Worm (Caenorhabditis elegans) whole organism, L3 larva: ENCODE results near the gene ugt-36.
A peak's percentile ranks its signal among the peaks of the same experiment; 100 is the strongest.

Source experiments
- R02D3.7 ChIP-seq: fragments of 150-350 bp; optimal IDR thresholded peaks from 2 replicates; lab custom pipeline; 2014; ENCODE audit warnings: missing biosample characterization, missing genetic modification characterization
- ZK546.5 ChIP-seq: sonication (generic microtip); optimal IDR thresholded peaks from 2 replicates; lab custom pipeline; 2017; ENCODE audit warnings: missing biosample characterization, missing genetic modification characterization
- aly-2 ChIP-seq: fragments of 150-350 bp; optimal IDR thresholded peaks from 2 replicates; lab custom pipeline; 2014; ENCODE audit warnings: missing biosample characterization, missing genetic modification characterization
- ceh-16 ChIP-seq: sonication (generic microtip); optimal IDR thresholded peaks from 2 replicates; lab custom pipeline; 2017; ENCODE audit warnings: missing biosample characterization, missing genetic modification characterization
- ceh-28 ChIP-seq: fragments of 150-350 bp; optimal IDR thresholded peaks from 2 replicates; lab custom pipeline; 2014; ENCODE audit warnings: missing biosample characterization, missing genetic modification reagents, missing genetic modification characterization
- ceh-82 ChIP-seq: fragments of 150-350 bp; optimal IDR thresholded peaks from 2 replicates; lab custom pipeline; 2014; ENCODE audit warnings: missing biosample characterization, missing genetic modification characterization
- ceh-9 ChIP-seq: sonication (generic microtip); optimal IDR thresholded peaks from 2 replicates; lab custom pipeline; 2018; ENCODE audit warnings: missing biosample characterization, missing genetic modification characterization
- egl-27 ChIP-seq: sonication (generic microtip); optimal IDR thresholded peaks from 4 replicates; lab custom pipeline; 2017; ENCODE audit warnings: missing biosample characterization, missing genetic modification reagents, missing genetic modification characterization
- egl-5 ChIP-seq: fragments of 150-350 bp; optimal IDR thresholded peaks from 2 replicates; lab custom pipeline; 2017; ENCODE audit warnings: missing biosample characterization, missing genetic modification reagents, missing genetic modification characterization, inconsistent platforms
- elt-2 ChIP-seq: sonication (generic microtip); optimal IDR thresholded peaks from 2 replicates; lab custom pipeline; 2016; ENCODE audit warnings: missing genetic modification reagents, mild to moderate bottlenecking, missing genetic modification characterization, missing compliant biosample characterization
- elt-3 ChIP-seq, 3 experiments: fragments of 150-350 bp in 1 of 3; sonication (generic microtip) in 2 of 3; optimal IDR thresholded peaks; 2 replicates in 2 of 3; 4 replicates in 1 of 3; lab custom pipeline; 2014 to 2017; ENCODE audit warnings: missing biosample characterization in 3 of 3, missing genetic modification characterization in 3 of 3
- eor-1 ChIP-seq, 2 experiments: fragments of 150-350 bp; optimal IDR thresholded peaks; 2 replicates each; lab custom pipeline; 2014 to 2018; ENCODE audit warnings: missing biosample characterization in 2 of 2, missing genetic modification characterization in 2 of 2
- fkh-10 ChIP-seq: sonication (generic microtip); optimal IDR thresholded peaks from 2 replicates; lab custom pipeline; 2017; ENCODE audit warnings: missing biosample characterization, missing genetic modification reagents, missing genetic modification characterization
- fkh-2 ChIP-seq: fragments of 150-350 bp; optimal IDR thresholded peaks from 2 replicates; lab custom pipeline; 2014; ENCODE audit warnings: missing biosample characterization, missing genetic modification reagents, missing genetic modification characterization
- fos-1 ChIP-seq: fragments of 150-350 bp; optimal IDR thresholded peaks from 2 replicates; lab custom pipeline; 2014; ENCODE audit warnings: missing biosample characterization, missing genetic modification characterization
- hmg-11 ChIP-seq: sonication (generic microtip); optimal IDR thresholded peaks from 2 replicates; lab custom pipeline; 2016; ENCODE audit warnings: missing genetic modification characterization, missing compliant biosample characterization
- lsy-12 ChIP-seq: sonication (generic microtip); optimal IDR thresholded peaks from 2 replicates; lab custom pipeline; 2016; ENCODE audit warnings: mild to moderate bottlenecking, missing genetic modification characterization, missing compliant biosample characterization
- mdl-1 ChIP-seq: fragments of 150-350 bp; optimal IDR thresholded peaks from 2 replicates; lab custom pipeline; 2014; ENCODE audit warnings: missing biosample characterization, missing genetic modification characterization
- nfya-1 ChIP-seq: sonication (generic microtip); optimal IDR thresholded peaks from 2 replicates; lab custom pipeline; 2017; ENCODE audit warnings: missing genetic modification characterization, mild to moderate bottlenecking, missing compliant biosample characterization, antibody characterized with exemption, moderate library complexity; ENCODE audit not compliant: insufficient read depth
- nhr-12 ChIP-seq: fragments of 150-350 bp; optimal IDR thresholded peaks from 2 replicates; lab custom pipeline; 2014; ENCODE audit warnings: missing biosample characterization, missing genetic modification characterization
- nhr-23 ChIP-seq: fragments of 150-350 bp; optimal IDR thresholded peaks from 2 replicates; lab custom pipeline; 2014; ENCODE audit warnings: missing biosample characterization, missing genetic modification reagents, missing genetic modification characterization
- nhr-237 ChIP-seq: fragments of 150-350 bp; optimal IDR thresholded peaks from 2 replicates; lab custom pipeline; 2014; ENCODE audit warnings: missing biosample characterization, missing genetic modification characterization
- nhr-28 ChIP-seq: fragments of 150-350 bp; optimal IDR thresholded peaks from 2 replicates; lab custom pipeline; 2014; ENCODE audit warnings: missing biosample characterization, missing genetic modification characterization
- nhr-67 ChIP-seq: fragments of 150-350 bp; optimal IDR thresholded peaks from 2 replicates; lab custom pipeline; 2014; ENCODE audit warnings: missing biosample characterization, missing genetic modification characterization
- pqm-1 ChIP-seq: fragments of 150-350 bp; optimal IDR thresholded peaks from 2 replicates; lab custom pipeline; 2017; ENCODE audit warnings: missing biosample characterization, missing genetic modification characterization, inconsistent platforms
- sea-2 ChIP-seq: fragments of 150-350 bp; sonication (generic microtip); optimal IDR thresholded peaks from 4 replicates; lab custom pipeline; 2014; ENCODE audit warnings: missing biosample characterization, missing genetic modification reagents, missing genetic modification characterization
- skn-1 ChIP-seq: fragments of 150-350 bp; optimal IDR thresholded peaks from 2 replicates; lab custom pipeline; 2014; ENCODE audit warnings: missing biosample characterization, missing genetic modification characterization
- unc-62 ChIP-seq: fragments of 150-350 bp; sonication (generic microtip); optimal IDR thresholded peaks from 4 replicates; lab custom pipeline; 2014; ENCODE audit warnings: missing biosample characterization, missing genetic modification reagents, missing genetic modification characterization
- zag-1 ChIP-seq: fragments of 150-350 bp; optimal IDR thresholded peaks from 2 replicates; lab custom pipeline; 2014; ENCODE audit warnings: missing biosample characterization, missing genetic modification characterization
- ztf-11 ChIP-seq: fragments of 150-350 bp; optimal IDR thresholded peaks from 2 replicates; lab custom pipeline; 2014; ENCODE audit warnings: missing biosample characterization, missing genetic modification characterization

ugt-36 gene

DNA sequence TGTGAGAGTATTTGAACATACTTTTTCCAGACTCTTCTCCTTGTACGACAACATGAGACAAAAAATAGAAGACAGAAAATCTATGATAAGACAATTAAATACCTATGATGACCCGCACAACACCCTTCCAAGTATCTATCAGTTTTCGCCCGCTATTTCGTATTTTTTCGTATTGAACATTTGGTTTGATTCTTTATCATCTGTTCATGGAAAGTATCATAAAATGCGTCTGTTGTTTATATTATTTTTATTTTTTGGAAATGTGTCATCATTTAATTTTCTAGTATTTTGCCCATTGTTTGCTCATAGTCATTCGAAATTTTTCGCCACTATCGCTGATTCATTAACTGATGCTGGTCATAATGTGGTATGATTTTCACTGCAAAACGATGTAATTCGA is 9.7 kb upstream of the ugt-36 start, which contains the start of gene ugt-39:
TSS of gene ugt-39 (plus strand) at position 54 of the 400 bp plus-strand sequence.
- TF ChIP-seq pqm-1 (tag; lab: Kevin White, UChicago): peak; percentile 69
- no peak for TF ChIP-seq unc-62 (GFP tag; lab: Kevin White, UChicago)
- TF ChIP-seq elt-2 (tag; lab: Kevin White, UChicago): peak; percentile 61
- TF ChIP-seq skn-1 (tag; lab: Kevin White, UChicago): peak; percentile 38

DNA sequence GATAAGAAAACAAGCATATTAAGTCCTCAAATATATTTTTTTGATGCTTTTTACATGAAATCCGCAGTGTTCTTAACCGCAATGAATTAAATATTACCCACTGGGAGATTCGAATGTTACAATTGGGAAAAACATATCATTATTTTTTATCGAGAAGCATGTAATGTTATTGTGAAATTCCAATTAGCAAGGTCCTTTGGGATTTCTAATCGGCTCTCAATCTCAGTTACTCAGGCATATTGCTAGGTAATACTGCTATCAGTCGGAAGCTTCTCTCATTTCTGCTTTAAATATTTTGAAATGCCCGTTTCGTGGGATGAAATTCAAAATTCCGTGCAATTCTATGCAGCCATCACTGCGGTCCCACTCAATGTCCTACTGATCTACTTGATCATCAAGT is 7.4 kb upstream of the ugt-36 start, which contains the start of gene str-204:
TSS of gene str-204 (plus strand) at position 301 of the 400 bp plus-strand sequence.
- TF ChIP-seq nhr-12 (no peak), ceh-82 (tag; lab: Kevin White, UChicago) (no peak), pqm-1 (tag; lab: Kevin White, UChicago) (no peak), lsy-12 (no peak), ZK546.5 (no peak), fkh-2 (tag; lab: Kevin White, UChicago) (no peak), nfya-1 (tag; lab: Kevin White, UChicago) (no peak), R02D3.7 (tag; lab: Kevin White, UChicago) (no peak), ceh-28 (tag; lab: Kevin White, UChicago) (no peak), fkh-10 (GFP tag; lab: Kevin White, UChicago) (no peak), elt-2 (tag; lab: Kevin White, UChicago) (no peak), unc-62 (GFP tag; lab: Kevin White, UChicago) (no peak), nhr-237 (tag; lab: Kevin White, UChicago) (no peak), aly-2 (no peak), nhr-28 (no peak), fos-1 (tag; lab: Kevin White, UChicago) (no peak), eor-1 (tag; optimal IDR thresholded peaks at IDR 0.05; lab: Kevin White, UChicago) (no peak)

DNA sequence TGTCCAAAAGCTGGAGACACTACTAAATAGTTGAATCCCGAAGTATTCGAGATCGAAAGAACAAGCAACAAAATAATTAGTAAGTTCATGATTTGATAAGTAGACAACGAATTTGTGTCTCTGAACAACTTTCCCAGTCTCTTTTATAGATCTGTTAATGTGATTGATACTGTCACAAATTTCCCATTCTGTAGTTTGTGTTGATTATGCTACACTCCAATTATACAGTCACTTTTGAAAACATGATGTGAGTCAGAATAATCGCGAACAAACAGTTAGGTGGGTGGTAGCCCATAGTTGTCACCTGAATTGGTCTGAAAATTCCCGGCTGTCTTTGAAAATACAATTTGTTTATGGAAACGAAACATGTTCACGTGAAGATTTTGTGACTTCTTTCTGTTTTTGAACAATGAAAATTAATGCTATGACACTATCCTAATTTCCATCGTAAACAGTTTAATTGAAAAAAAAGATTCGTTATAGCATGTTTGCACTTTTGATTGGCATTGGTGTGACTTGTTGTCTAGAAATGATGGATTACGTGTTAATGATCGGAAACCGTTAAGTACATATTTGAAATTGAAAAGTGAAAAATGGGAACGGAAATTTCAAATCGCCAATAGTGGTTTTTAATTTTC is 3.2 kb upstream of the ugt-36 start, which contains the start of gene ugt-41:
TSS of gene ugt-41 (minus strand) at position 119 of the 638 bp plus-strand sequence.
- TF ChIP-seq sea-2 (GFP tag; lab: Kevin White, UChicago) (no peak), mdl-1 (no peak), nhr-67 (tag; lab: Kevin White, UChicago) (no peak), nhr-28 (no peak), ceh-16 (tag; lab: Kevin White, UChicago) (no peak), elt-2 (tag; lab: Kevin White, UChicago) (peak; percentile 15), fkh-10 (GFP tag; lab: Kevin White, UChicago) (no peak), unc-62 (GFP tag; lab: Kevin White, UChicago) (no peak)
- TF ChIP-seq, all 47 proteins: peak for 1

DNA sequence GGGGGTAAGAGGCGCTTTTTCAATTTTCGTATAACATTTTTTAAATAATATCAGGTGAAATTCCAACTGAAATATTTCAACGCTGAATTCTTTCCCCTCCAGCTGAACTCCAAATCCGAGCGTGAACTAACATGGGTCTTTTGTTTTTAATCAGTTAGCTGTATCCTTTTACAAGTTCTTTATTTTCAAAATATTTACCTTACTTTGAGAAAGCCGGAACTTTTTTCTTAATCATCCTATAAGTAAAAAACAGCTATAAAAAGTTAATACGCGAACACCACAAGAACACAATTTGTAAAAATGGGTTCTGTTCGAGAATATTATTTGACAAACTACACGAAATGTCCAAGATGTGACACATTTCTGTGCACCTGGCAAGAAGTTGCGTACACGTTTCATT is 2.6 kb upstream of the ugt-36 start, which contains the start of gene srh-83:
TSS of gene srh-83 (plus strand) at position 301 of the 400 bp plus-strand sequence.
- no peak for TF ChIP-seq eor-1 (tag; optimal IDR thresholded peaks at IDR 0.05; lab: Kevin White, UChicago)
- no peak for TF ChIP-seq elt-3 (tag; optimal IDR thresholded peaks at IDR 0.05; lab: Kevin White, UChicago)
- TF ChIP-seq ceh-16 (tag; lab: Kevin White, UChicago): no peak
- no peak for TF ChIP-seq nhr-28
- TF ChIP-seq ceh-9 (tag; lab: Kevin White, UChicago): no peak
- TF ChIP-seq elt-2 (tag; lab: Kevin White, UChicago): no peak
- TF ChIP-seq fos-1 (tag; lab: Kevin White, UChicago): no peak

DNA sequence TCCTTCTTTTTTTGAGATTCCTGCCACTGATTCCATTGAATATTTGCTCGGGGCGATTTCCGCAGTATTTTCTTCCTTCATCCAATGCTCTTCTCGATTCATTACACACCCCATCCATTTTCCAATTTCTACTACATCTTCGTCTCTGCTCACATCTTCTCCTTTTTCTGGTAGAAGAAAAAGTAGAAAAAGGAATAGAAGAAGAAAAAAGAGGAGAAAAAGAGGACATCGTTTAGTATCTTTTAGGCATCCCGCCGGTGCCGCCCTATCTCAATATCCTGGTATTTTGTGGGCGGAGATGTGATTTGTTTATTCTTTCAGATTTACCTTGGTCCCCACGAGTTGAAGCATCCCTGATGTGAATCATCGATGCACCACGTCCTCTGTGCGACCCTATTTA is 8.4 kb downstream of the ugt-36 start, which contains the start of gene lgc-39:
TSS of gene lgc-39 (plus strand) at position 301 of the 400 bp plus-strand sequence.
- TF ChIP-seq nhr-23 (tag; lab: Kevin White, UChicago): no peak
- no peak for TF ChIP-seq egl-5 (tag; lab: Kevin White, UChicago)
- no peak for TF ChIP-seq ceh-28 (tag; lab: Kevin White, UChicago)
- TF ChIP-seq zag-1 (tag; lab: Kevin White, UChicago): no peak
- no peak for TF ChIP-seq sea-2 (GFP tag; lab: Kevin White, UChicago)
- TF ChIP-seq hmg-11 (tag; lab: Kevin White, UChicago): no peak
- no peak for TF ChIP-seq ztf-11 (tag; lab: Kevin White, UChicago)
- TF ChIP-seq pqm-1 (tag; lab: Kevin White, UChicago): no peak
- no peak for TF ChIP-seq unc-62 (GFP tag; lab: Kevin White, UChicago)
- no peak for TF ChIP-seq ceh-82 (tag; lab: Kevin White, UChicago)
- no peak for TF ChIP-seq egl-27 (tag; lab: Kevin White, UChicago)
- TF ChIP-seq nhr-237 (tag; lab: Kevin White, UChicago): no peak
- TF ChIP-seq elt-2 (tag; lab: Kevin White, UChicago): no peak
